Fruit fly (Drosophila melanogaster): ENCODE measurements around the gene CG16711.
A peak's percentile ranks its signal among the peaks of the same experiment; 100 is the strongest.

Gene CG16711

DNA sequence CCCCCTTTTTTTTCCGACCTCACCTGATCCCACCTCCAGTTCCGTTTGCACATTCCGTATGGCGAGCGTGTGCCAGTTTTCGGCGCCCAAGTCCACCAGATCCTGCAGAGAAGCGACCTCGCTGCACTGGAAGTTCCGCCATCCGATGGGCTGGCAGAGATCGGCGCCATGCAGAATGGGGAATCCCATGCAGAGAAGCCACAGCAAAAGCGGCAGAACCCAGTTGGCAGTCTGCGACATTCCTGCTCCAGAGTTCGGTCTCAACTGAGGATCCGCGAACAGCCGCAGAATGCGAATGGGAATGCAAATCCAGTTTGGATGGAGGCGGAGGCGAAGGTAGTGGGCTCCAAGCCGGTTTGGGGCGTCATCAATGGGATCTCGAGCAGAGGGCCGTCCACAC lies 29.4 kb downstream of the CG16711 start, which contains the start of gene CG6749 (continued):
- TF ChIP-seq amos (GFP tag; IDR thresholded peaks at IDR 0.05; ENCODE audit: partially characterized antibody) = no peak
- peak; percentile 35 for TF ChIP-seq nom (GFP tag; optimal IDR thresholded peaks at IDR 0.05)

DNA sequence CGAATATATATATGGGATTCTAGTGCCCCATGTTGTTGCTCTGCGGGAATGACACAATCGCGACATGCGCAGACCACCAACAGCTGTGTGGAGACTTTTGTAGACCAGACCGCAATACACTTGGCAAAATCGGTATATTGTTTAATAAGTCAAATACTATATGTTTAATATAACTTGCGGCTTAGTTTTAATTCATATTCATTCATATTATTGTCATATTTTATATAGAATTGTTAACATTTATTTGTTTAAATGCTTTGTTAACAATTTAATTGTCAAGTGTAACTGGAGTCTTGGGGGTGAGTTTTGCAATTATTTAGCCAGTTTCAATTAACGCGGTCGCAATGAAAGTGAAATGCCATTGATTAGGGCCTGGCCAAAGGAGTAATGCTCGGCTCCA lies 35.5 kb downstream of the CG16711 start:
- no peak for TF ChIP-seq CG1603 (tag; optimal IDR thresholded peaks at IDR 0.05)
- TF ChIP-seq Six4 (GFP tag; optimal IDR thresholded peaks at IDR 0.05) = no peak
- peak; percentile 5 for TF ChIP-seq BtbVII (GFP tag; optimal IDR thresholded peaks at IDR 0.05)
- TF ChIP-seq CG2202 (tag; optimal IDR thresholded peaks at IDR 0.05) = no peak
- TF ChIP-seq CG34376 (GFP tag; optimal IDR thresholded peaks at IDR 0.05) = no peak
- no peak for TF ChIP-seq CG33557 (GFP tag; optimal IDR thresholded peaks at IDR 0.05)
- peak; percentile 42 for TF ChIP-seq CG18599 (GFP tag; optimal IDR thresholded peaks at IDR 0.05)
- peak; percentile 20; the same call in 1 of the 2 replicates for TF ChIP-seq ttk (GFP tag; IDR thresholded peaks at IDR 0.05)
- TF ChIP-seq CG4854 (GFP tag; optimal IDR thresholded peaks at IDR 0.05) = no peak
- no peak for TF ChIP-seq CTCF (GFP tag; optimal IDR thresholded peaks at IDR 0.05)
- TF ChIP-seq CG17829 (tag; optimal IDR thresholded peaks at IDR 0.05) = peak; percentile 40
- no peak for TF ChIP-seq salm (tag; optimal IDR thresholded peaks at IDR 0.05)
- peak; percentile 65 for TF ChIP-seq CG17361 (GFP tag; IDR thresholded peaks at IDR 0.05)
- no peak for TF ChIP-seq exex (tag; optimal IDR thresholded peaks at IDR 0.05)
- TF ChIP-seq Blimp-1 (GFP tag; optimal IDR thresholded peaks at IDR 0.05) = peak; percentile 20
- TF ChIP-seq Hmr (GFP tag; optimal IDR thresholded peaks at IDR 0.05) = peak; percentile 46
- no peak for TF ChIP-seq CrebB (tag; optimal IDR thresholded peaks at IDR 0.05)
- no peak for TF ChIP-seq zen (tag; optimal IDR thresholded peaks at IDR 0.05)
- no peak for TF ChIP-seq Bteb2 (GFP tag; optimal IDR thresholded peaks at IDR 0.05)
- TF ChIP-seq hth (optimal IDR thresholded peaks at IDR 0.05) = no peak
- no peak for TF ChIP-seq jing (GFP tag; optimal IDR thresholded peaks at IDR 0.05)
- no peak for TF ChIP-seq CG4404 (GFP tag; IDR thresholded peaks at IDR 0.05)
- no peak for TF ChIP-seq amos (GFP tag; IDR thresholded peaks at IDR 0.05; ENCODE audit: partially characterized antibody)
- TF ChIP-seq CG9817 (tag; optimal IDR thresholded peaks at IDR 0.05) = no peak
- TF ChIP-seq vvl (GFP tag; IDR thresholded peaks at IDR 0.05) = no peak; the same call in 1 of the 2 replicates
- no peak for TF ChIP-seq HLH4C (GFP tag; IDR thresholded peaks at IDR 0.05; ENCODE audit: partially characterized antibody)
- TF ChIP-seq CG2116 (GFP tag; optimal IDR thresholded peaks at IDR 0.05) = no peak
- TF ChIP-seq usp (GFP tag; optimal IDR thresholded peaks at IDR 0.05) = no peak
- 0 out of 2 replicates have a peak, but pooled peaks have one; percentile 31 for TF ChIP-seq sisA (GFP tag; IDR thresholded peaks at IDR 0.05)
- peak; percentile 28 for TF ChIP-seq CG17359 (tag; optimal IDR thresholded peaks at IDR 0.05)
- TF ChIP-seq CG34224 (GFP tag; IDR thresholded peaks at IDR 0.05; ENCODE audit: partially characterized antibody) = no peak
- no peak for TF ChIP-seq gcm (GFP tag; optimal IDR thresholded peaks at IDR 0.05)
- no peak for TF ChIP-seq Oli (tag; optimal IDR thresholded peaks at IDR 0.05)
- TF ChIP-seq CG7556 (GFP tag; optimal IDR thresholded peaks at IDR 0.05) = peak; percentile 60
- TF ChIP-seq klu (GFP tag; IDR thresholded peaks at IDR 0.05) = no peak
- peak; percentile 23 for TF ChIP-seq ATbp (GFP tag; optimal IDR thresholded peaks at IDR 0.05)
- TF ChIP-seq CG10979 (tag; optimal IDR thresholded peaks at IDR 0.05) = peak; percentile 4
- TF ChIP-seq Dll (GFP tag; IDR thresholded peaks at IDR 0.05; ENCODE audit: partially characterized antibody) = no peak
- TF ChIP-seq CG6813 (GFP tag; optimal IDR thresholded peaks at IDR 0.05) = no peak
- TF ChIP-seq pb (GFP tag; optimal IDR thresholded peaks at IDR 0.05) = no peak
- TF ChIP-seq bowl (GFP tag; IDR thresholded peaks at IDR 0.05) = no peak
- no peak for TF ChIP-seq unc-4 (GFP tag; IDR thresholded peaks at IDR 0.05; ENCODE audit: partially characterized antibody)
- no peak for TF ChIP-seq CG31365 (tag; optimal IDR thresholded peaks at IDR 0.05)
- no peak for TF ChIP-seq fd3F (GFP tag; optimal IDR thresholded peaks at IDR 0.05)
- peak; percentile 34; the same call in 1 of the 3 replicates for TF ChIP-seq Dbx (GFP tag; IDR thresholded peaks at IDR 0.05)
- TF ChIP-seq lmd (GFP tag; IDR thresholded peaks at IDR 0.05) = peak; percentile 14; the same call in 1 of the 2 replicates
- no peak for TF ChIP-seq CG7963 (GFP tag; IDR thresholded peaks at IDR 0.05; ENCODE audit: partially characterized antibody)

Measured in whole organism, embryonic.